Worm (Caenorhabditis elegans) whole organism, L4 larva: ENCODE measurements around the gene C07D8.6.

Experiments
- D1046.2 ChIP-seq: fragments of 200-800 bp; sonication (Bioruptor generic); IDR thresholded peaks from 2 replicates; pipeline ENCODE4 v1.3.6; 2022; ENCODE audit warnings: missing genetic modification characterization, missing compliant biosample characterization
- F10B5.3 ChIP-seq: sonication (generic microtip); optimal IDR thresholded peaks from 2 replicates; lab custom pipeline; 2016; ENCODE audit warnings: mild to moderate bottlenecking, missing genetic modification characterization, missing compliant biosample characterization
- F37D6.2 ChIP-seq: sonication (generic microtip); optimal IDR thresholded peaks from 2 replicates; lab custom pipeline; 2016; ENCODE audit warnings: mild to moderate bottlenecking, missing genetic modification characterization, missing compliant biosample characterization
- F44E2.7 ChIP-seq: fragments of 200-800 bp; sonication (Bioruptor generic); IDR thresholded peaks from 2 replicates; pipeline ENCODE4 v2.1.2; 2022; ENCODE audit warnings: missing genetic modification characterization, missing compliant biosample characterization
- F49E8.2 ChIP-seq: sonication (generic microtip); optimal IDR thresholded peaks from 2 replicates; lab custom pipeline; 2016; ENCODE audit warnings: missing compliant biosample characterization, mild to moderate bottlenecking, missing genetic modification characterization, borderline replicate concordance
- Y48G9A.11 ChIP-seq: fragments of 200-800 bp; sonication (Bioruptor generic); IDR thresholded peaks from 2 replicates; pipeline ENCODE4 v1.3.6; 2022; ENCODE audit warnings: missing genetic modification reagents, missing genetic modification characterization, missing compliant biosample characterization
- Y75B8A.6 ChIP-seq: fragments of 200-800 bp; sonication (Bioruptor generic); IDR thresholded peaks from 2 replicates; pipeline ENCODE4 v1.3.6; 2022; ENCODE audit warnings: missing genetic modification reagents, missing genetic modification characterization, missing compliant biosample characterization
- ZK546.5 ChIP-seq, 2 experiments: sonication (generic microtip); optimal IDR thresholded peaks; 2 replicates each; lab custom pipeline; 2017; ENCODE audit warnings: missing biosample characterization in 2 of 2, missing genetic modification characterization in 2 of 2
- ama-1 ChIP-seq: fragments of 150-350 bp; optimal IDR thresholded peaks from 2 replicates; lab custom pipeline; 2014; ENCODE audit warnings: inconsistent platforms, mixed read lengths
- arid-1 ChIP-seq: fragments of 200-800 bp; sonication (Bioruptor generic); conservative IDR thresholded peaks from 2 replicates; pipeline ENCODE4 v1.3.6; 2022; ENCODE audit warnings: missing genetic modification reagents, missing genetic modification characterization, missing compliant biosample characterization
- ceh-20 ChIP-seq: fragments of 200-800 bp; sonication (Bioruptor generic); IDR thresholded peaks from 2 replicates; pipeline ENCODE4 v1.3.6; 2022; ENCODE audit warnings: missing genetic modification reagents, missing genetic modification characterization, missing compliant biosample characterization
- ceh-28 ChIP-seq: fragments of 150-350 bp; optimal IDR thresholded peaks from 2 replicates; lab custom pipeline; 2014; ENCODE audit warnings: missing biosample characterization, missing genetic modification reagents, missing genetic modification characterization
- ceh-62 ChIP-seq: sonication (generic microtip); optimal IDR thresholded peaks from 2 replicates; lab custom pipeline; 2017; ENCODE audit warnings: missing biosample characterization, missing genetic modification characterization
- ceh-82 ChIP-seq: sonication (generic microtip); optimal IDR thresholded peaks from 2 replicates; lab custom pipeline; 2017; ENCODE audit warnings: missing biosample characterization, missing genetic modification characterization
- ces-1 ChIP-seq: fragments of 150-350 bp; sonication (generic microtip); optimal IDR thresholded peaks from 4 replicates; lab custom pipeline; 2014; ENCODE audit warnings: missing biosample characterization, missing genetic modification reagents, missing genetic modification characterization
- daf-19 ChIP-seq: fragments of 200-800 bp; sonication (Bioruptor generic); conservative IDR thresholded peaks from 2 replicates; pipeline ENCODE4 v1.3.6; 2022; ENCODE audit warnings: missing genetic modification characterization, missing compliant biosample characterization
- daf-8 ChIP-seq: fragments of 200-800 bp; sonication (Bioruptor generic); IDR thresholded peaks from 2 replicates; pipeline ENCODE4 v1.3.6; 2022; ENCODE audit warnings: missing genetic modification characterization, missing compliant biosample characterization
- dmd-6 ChIP-seq: fragments of 200-800 bp; sonication (Bioruptor generic); IDR thresholded peaks from 2 replicates; pipeline ENCODE4 v1.3.6; 2022; ENCODE audit warnings: missing genetic modification reagents, missing genetic modification characterization, missing compliant biosample characterization
- dmd-9 ChIP-seq: fragments of 200-800 bp; sonication (Bioruptor generic); IDR thresholded peaks from 2 replicates; pipeline ENCODE4 v1.3.6; 2022; ENCODE audit warnings: missing genetic modification reagents, missing genetic modification characterization, missing compliant biosample characterization
- egl-27 ChIP-seq: sonication (generic microtip); optimal IDR thresholded peaks from 3 replicates; lab custom pipeline; 2017; ENCODE audit warnings: missing biosample characterization, missing genetic modification reagents, missing genetic modification characterization
- hlh-11 ChIP-seq: fragments of 200-800 bp; sonication (Bioruptor generic); optimal IDR thresholded peaks from 2 replicates; lab custom pipeline; 2018; ENCODE audit warnings: mild to moderate bottlenecking, missing genetic modification characterization, missing compliant biosample characterization
- hlh-30 ChIP-seq: sonication (generic microtip); optimal IDR thresholded peaks from 2 replicates; lab custom pipeline; 2017; ENCODE audit warnings: antibody characterized with exemption, mild to moderate bottlenecking, missing genetic modification characterization, missing compliant biosample characterization; ENCODE audit not compliant: insufficient read depth
- hmg-1.1 ChIP-seq: fragments of 200-800 bp; sonication (Bioruptor generic); IDR thresholded peaks from 2 replicates; pipeline ENCODE4 v1.3.6; 2022; ENCODE audit warnings: missing genetic modification reagents, missing genetic modification characterization, missing compliant biosample characterization
- lin-1 ChIP-seq: fragments of 200-800 bp; sonication (Bioruptor generic); IDR thresholded peaks from 2 replicates; pipeline ENCODE4 v1.3.6; 2022; ENCODE audit warnings: missing genetic modification reagents, missing genetic modification characterization, missing compliant biosample characterization
- lin-15B ChIP-seq: fragments of 150-350 bp; sonication (generic microtip); optimal IDR thresholded peaks from 3 replicates; lab custom pipeline; 2014; ENCODE audit warnings: missing biosample characterization, missing genetic modification characterization
- lin-29 ChIP-seq: fragments of 200-800 bp; sonication (Bioruptor generic); IDR thresholded peaks from 2 replicates; pipeline ENCODE4 v1.3.6; 2022; ENCODE audit warnings: missing genetic modification reagents, missing genetic modification characterization, missing compliant biosample characterization
- lin-38 ChIP-seq: fragments of 200-800 bp; sonication (Bioruptor generic); IDR thresholded peaks from 2 replicates; pipeline ENCODE4 v1.3.6; 2022; ENCODE audit warnings: missing genetic modification reagents, missing genetic modification characterization, missing compliant biosample characterization
- lin-39 ChIP-seq: fragments of 150-350 bp; optimal IDR thresholded peaks from 2 replicates; lab custom pipeline; 2014; ENCODE audit warnings: missing biosample characterization, missing genetic modification reagents, missing genetic modification characterization
- lir-3 ChIP-seq: sonication (generic microtip); optimal IDR thresholded peaks from 2 replicates; lab custom pipeline; 2016; ENCODE audit warnings: mild to moderate bottlenecking, missing genetic modification characterization, missing compliant biosample characterization
- madf-9 ChIP-seq: fragments of 200-800 bp; sonication (Bioruptor generic); conservative IDR thresholded peaks from 2 replicates; pipeline ENCODE4 v1.3.6; 2022; ENCODE audit warnings: missing genetic modification reagents, missing genetic modification characterization, missing compliant biosample characterization
- mdl-1 ChIP-seq, 2 experiments: fragments of 150-350 bp in 1 of 2; sonication (generic microtip) in 1 of 2; optimal IDR thresholded peaks; 2 replicates each; lab custom pipeline; 2014 to 2017; ENCODE audit warnings: missing biosample characterization in 2 of 2, missing genetic modification characterization in 2 of 2
- mep-1 ChIP-seq: fragments of 150-350 bp; sonication (generic microtip); optimal IDR thresholded peaks from 3 replicates; lab custom pipeline; 2014; ENCODE audit warnings: missing biosample characterization, missing genetic modification characterization
- mes-2 ChIP-seq: sonication (generic microtip); optimal IDR thresholded peaks from 2 replicates; lab custom pipeline; 2016; ENCODE audit warnings: missing genotype, mild to moderate bottlenecking, missing genetic modification characterization, missing compliant biosample characterization; ENCODE audit not compliant: poor library complexity, severe bottlenecking
- mxl-2 ChIP-seq: fragments of 200-800 bp; sonication (Bioruptor generic); conservative IDR thresholded peaks from 2 replicates; pipeline ENCODE4 v1.3.6; 2022; ENCODE audit warnings: missing genetic modification reagents, missing genetic modification characterization, missing compliant biosample characterization
- nhr-102 ChIP-seq: sonication (generic microtip); optimal IDR thresholded peaks from 2 replicates; lab custom pipeline; 2016; ENCODE audit warnings: mild to moderate bottlenecking, missing genetic modification characterization, moderate library complexity, missing compliant biosample characterization
- nhr-11 ChIP-seq: fragments of 150-350 bp; optimal IDR thresholded peaks from 2 replicates; lab custom pipeline; 2014; ENCODE audit warnings: missing biosample characterization, missing genetic modification characterization
- nhr-237 ChIP-seq: sonication (generic microtip); optimal IDR thresholded peaks from 2 replicates; lab custom pipeline; 2017; ENCODE audit warnings: missing biosample characterization, missing genetic modification characterization
- nhr-25 ChIP-seq: sonication (generic microtip); optimal IDR thresholded peaks from 2 replicates; lab custom pipeline; 2017; ENCODE audit warnings: missing genetic modification characterization, mild to moderate bottlenecking, missing compliant biosample characterization, antibody characterized with exemption, moderate library complexity, borderline replicate concordance; ENCODE audit not compliant: insufficient read depth
- nhr-28 ChIP-seq: fragments of 150-350 bp; optimal IDR thresholded peaks from 2 replicates; lab custom pipeline; 2014; ENCODE audit warnings: missing biosample characterization, missing genetic modification characterization
- nhr-77 ChIP-seq: fragments of 150-350 bp; optimal IDR thresholded peaks from 2 replicates; lab custom pipeline; 2014; ENCODE audit warnings: missing biosample characterization, missing genetic modification characterization
- php-3 ChIP-seq: fragments of 200-800 bp; sonication (Bioruptor generic); IDR thresholded peaks from 2 replicates; pipeline ENCODE4 v1.3.6; 2022; ENCODE audit warnings: missing genetic modification reagents, missing genetic modification characterization, missing compliant biosample characterization
- pqm-1 ChIP-seq: sonication (generic microtip); optimal IDR thresholded peaks from 2 replicates; lab custom pipeline; 2017; ENCODE audit warnings: missing biosample characterization, missing genetic modification characterization
- rbr-2 ChIP-seq: sonication (generic microtip); optimal IDR thresholded peaks from 2 replicates; lab custom pipeline; 2016; ENCODE audit warnings: missing genotype, missing genetic modification characterization, missing compliant biosample characterization
- sdz-12 ChIP-seq: fragments of 200-800 bp; sonication (Bioruptor generic); optimal IDR thresholded peaks from 2 replicates; lab custom pipeline; 2018; ENCODE audit warnings: mild to moderate bottlenecking, missing genetic modification characterization, missing compliant biosample characterization
- tag-97 ChIP-seq: fragments of 200-800 bp; sonication (Bioruptor generic); IDR thresholded peaks from 2 replicates; pipeline ENCODE4 v1.3.6; 2022; ENCODE audit warnings: missing genetic modification characterization, missing compliant biosample characterization
- unc-130 ChIP-seq: sonication (generic microtip); optimal IDR thresholded peaks from 2 replicates; lab custom pipeline; 2016; ENCODE audit warnings: missing genetic modification reagents, missing genetic modification characterization, missing compliant biosample characterization
- zip-11 ChIP-seq: fragments of 200-800 bp; sonication (Bioruptor generic); IDR thresholded peaks from 2 replicates; pipeline ENCODE4 v1.3.6; 2022; ENCODE audit warnings: missing genetic modification characterization, missing compliant biosample characterization
- ztf-7 ChIP-seq: fragments of 150-350 bp; optimal IDR thresholded peaks from 2 replicates; lab custom pipeline; 2014; ENCODE audit warnings: missing biosample characterization, missing genetic modification characterization

C07D8.6 gene

DNA sequence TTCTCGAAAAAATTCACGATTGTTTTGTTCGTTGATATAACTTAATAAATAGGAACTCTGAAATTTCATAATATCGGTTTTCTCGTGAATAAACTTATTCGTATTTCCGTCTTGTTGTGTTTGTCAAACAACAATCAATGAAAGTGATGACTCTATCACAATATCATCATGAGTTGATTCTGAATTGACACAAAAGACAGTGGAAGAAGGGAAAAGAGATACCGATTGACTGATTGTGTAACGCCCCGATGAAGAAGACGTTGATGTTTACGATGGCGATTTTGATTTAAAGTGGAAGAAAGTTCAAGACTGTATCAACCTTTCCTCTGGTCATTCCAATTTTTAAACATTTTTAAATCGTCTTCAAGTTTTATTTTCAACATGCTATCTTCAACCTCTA is 11.7 kb upstream of the C07D8.6 start, which contains the start of gene ttr-59:
TSS of gene ttr-59 (plus strand) at position 218 of the 400 bp plus-strand sequence.
- TF ChIP-seq ceh-28 (tag; lab: Kevin White, UChicago) (no peak), ama-1 (lab: Kevin White, UChicago) (peak; percentile 4), hlh-30 (tag; lab: Kevin White, UChicago) (peak; percentile 58), nhr-28 (tag; lab: Kevin White, UChicago) (peak; percentile 5), D1046.2 (no peak), pqm-1 (tag; lab: Kevin White, UChicago) (no peak), dmd-6 (GFP tag; lab: Robert Waterston, UW) (no peak), zip-11 (no peak), mep-1 (tag; lab: Kevin White, UChicago) (no peak)

DNA sequence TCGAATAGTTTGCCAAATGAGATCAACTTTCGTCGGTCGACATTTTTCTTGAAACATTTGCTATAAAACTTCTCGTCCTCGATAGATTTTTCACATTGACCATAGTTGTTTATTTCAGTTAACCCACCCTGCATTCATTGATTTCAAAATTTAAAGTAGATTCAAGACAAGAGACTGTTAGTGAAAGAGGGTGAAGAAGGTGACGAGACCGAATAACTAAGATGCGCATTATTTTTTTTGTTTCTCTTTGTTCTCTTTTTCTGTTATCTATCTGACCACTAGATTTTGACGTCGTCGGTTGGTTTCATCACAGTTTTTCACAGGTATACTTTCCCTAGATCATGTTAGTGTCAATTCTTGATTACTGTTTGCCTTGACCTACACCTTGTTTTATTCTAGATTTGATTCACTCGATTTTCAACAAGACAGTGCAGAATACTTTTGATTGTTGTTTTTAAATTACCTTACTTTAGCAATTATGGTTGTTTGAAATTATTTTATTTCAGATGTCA is 10.6 kb upstream of the C07D8.6 start, which contains the start of gene ttr-30:
TSS of gene ttr-30 (plus strand) at position 265 of the 512 bp plus-strand sequence.
- no peak for TF ChIP-seq hmg-1.1
- peak; percentile 1 for TF ChIP-seq nhr-25

DNA sequence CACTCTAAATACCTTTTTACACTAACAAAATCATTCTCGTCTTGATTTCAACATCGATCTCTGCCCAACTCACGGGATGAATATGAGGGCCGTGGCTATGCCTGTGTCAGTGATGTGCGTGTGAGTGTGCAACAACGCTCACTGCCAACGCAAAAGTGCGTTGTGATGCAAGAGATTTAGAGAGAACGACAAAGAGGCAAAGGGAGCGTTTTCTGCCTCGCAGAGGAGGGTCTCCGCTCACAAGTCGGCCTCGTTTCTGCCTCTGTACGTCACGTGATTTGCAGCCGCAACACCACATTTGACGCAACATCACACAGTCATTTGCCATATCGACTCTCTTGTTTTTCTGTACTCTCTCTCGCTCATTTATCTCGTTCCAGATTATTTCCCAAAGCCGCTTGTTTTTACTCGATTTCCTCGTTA is 7.0 kb upstream of the C07D8.6 start, which contains the start of gene epg-7:
TSS of gene epg-7 (plus strand) at position 413 of the 423 bp plus-strand sequence.
- TF ChIP-seq lin-29 (GFP tag; lab: Robert Waterston, UW) (0 out of 2 replicates have a peak, but pooled peaks have one; percentile 56), F49E8.2 (no peak), mdl-1 (tag; optimal IDR thresholded peaks at IDR 0.05; lab: Kevin White, UChicago) (peak; percentile 80 to 96), dmd-6 (GFP tag; lab: Robert Waterston, UW) (peak; percentile 93), nhr-11 (peak; percentile 93), ceh-62 (tag; lab: Kevin White, UChicago) (no peak), arid-1 (GFP tag; lab: Robert Waterston, UW) (peak; percentile 85), egl-27 (tag; lab: Kevin White, UChicago) (no peak), Y75B8A.6 (no peak), nhr-237 (no peak), madf-9 (GFP tag; lab: Robert Waterston, UW) (peak; percentile 67), lin-15B (tag; lab: Kevin White, UChicago) (no peak), ceh-82 (no peak), tag-97 (GFP tag; lab: Robert Waterston, UW) (no peak), nhr-102 (tag; lab: Kevin White, UChicago) (peak; percentile 84), sdz-12 (GFP tag; lab: Kevin White, UChicago) (no peak), ces-1 (GFP tag; lab: Kevin White, UChicago) (peak; percentile 55), lir-3 (no peak), F44E2.7 (GFP tag; lab: Robert Waterston, UW) (no peak), mes-2 (tag; lab: Kevin White, UChicago) (peak; percentile 84), daf-19 (GFP tag; lab: Robert Waterston, UW) (no peak), dmd-9 (GFP tag; lab: Robert Waterston, UW) (peak; percentile 69), rbr-2 (peak; percentile 96), ZK546.5 (tag; optimal IDR thresholded peaks at IDR 0.05; lab: Kevin White, UChicago) (no peak), ceh-20 (GFP tag; lab: Robert Waterston, UW) (peak; percentile 94), unc-130 (GFP tag; lab: Kevin White, UChicago) (no peak), F37D6.2 (tag; lab: Kevin White, UChicago) (peak; percentile 88), mxl-2 (GFP tag; lab: Robert Waterston, UW) (peak; percentile 72), lin-38 (GFP tag; lab: Robert Waterston, UW) (peak; percentile 76), F10B5.3 (tag; lab: Kevin White, UChicago) (peak; percentile 22), lin-1 (GFP tag; lab: Robert Waterston, UW) (peak; percentile 86), hlh-11 (peak; percentile 97), lin-39 (no peak), php-3 (GFP tag; lab: Robert Waterston, UW) (peak; percentile 69), Y48G9A.11 (GFP tag; lab: Robert Waterston, UW) (no peak), mep-1 (tag; lab: Kevin White, UChicago) (peak; percentile 96), nhr-77 (tag; lab: Kevin White, UChicago) (peak; percentile 62), ztf-7 (tag; lab: Kevin White, UChicago) (peak; percentile 87), daf-8 (GFP tag; lab: Robert Waterston, UW) (no peak)
